Fruit fly (Drosophila melanogaster): ENCODE measurements around the gene CG6700.

DNA sequence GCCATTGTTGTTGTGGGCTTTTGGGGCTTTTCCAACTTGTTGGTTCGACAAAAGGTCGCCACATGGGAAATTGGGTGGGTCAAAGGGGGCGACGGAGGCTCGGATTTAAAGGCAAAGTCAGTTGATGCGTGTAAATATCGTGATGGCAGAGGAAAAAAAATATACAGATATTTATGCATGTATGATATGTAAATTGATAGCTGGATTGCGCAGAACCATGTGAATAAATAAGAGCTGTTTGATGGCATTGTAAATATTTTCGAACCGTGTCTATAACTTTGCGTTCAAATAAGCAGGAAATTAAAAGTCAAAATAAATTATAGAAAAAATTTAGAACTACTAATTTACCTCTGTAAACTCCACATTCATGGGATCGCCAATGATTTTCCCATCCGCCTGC, 19.8 kb downstream of the CG6700 start:
- TF ChIP-seq pan (optimal IDR thresholded peaks at IDR 0.05) (no peak), EcR (GFP tag; optimal IDR thresholded peaks at IDR 0.05) (no peak), CG8478 (optimal IDR thresholded peaks at IDR 0.05) (no peak), psq (optimal IDR thresholded peaks at IDR 0.05) (no peak), usp (GFP tag; optimal IDR thresholded peaks at IDR 0.05) (no peak), Dll (optimal IDR thresholded peaks at IDR 0.05) (no peak)
